Fruit fly (Drosophila melanogaster) whole organism, embryonic: ENCODE results near the gene lgs.
A peak's percentile ranks its signal among the peaks of the same experiment; 100 is the strongest.

Experiments
- ATbp ChIP-seq: fragments of 200-800 bp; sonication (Bioruptor generic); optimal IDR thresholded peaks from 2 replicates; lab custom pipeline; 2017; ENCODE audit warnings: missing biosample characterization, mild to moderate bottlenecking, missing genetic modification characterization, missing genetic modification reagents
- Atf-2 ChIP-seq: fragments of 200-800 bp; sonication (Bioruptor generic); optimal IDR thresholded peaks from 2 replicates; lab custom pipeline; 2016; ENCODE audit warnings: missing biosample characterization, missing genetic modification characterization
- CG10321 ChIP-seq: fragments of 200-800 bp; sonication (Bioruptor generic); IDR thresholded peaks from 2 replicates; pipeline ENCODE4 v1.3.6; 2022; ENCODE audit warnings: missing biosample characterization, missing genetic modification characterization
- CG12071 ChIP-seq: fragments of 200-800 bp; sonication (Bioruptor generic); optimal IDR thresholded peaks from 3 replicates; lab custom pipeline; 2018; ENCODE audit warnings: missing biosample characterization, mild to moderate bottlenecking, missing genetic modification characterization
- CG13287 ChIP-seq: fragments of 200-800 bp; sonication (Bioruptor generic); IDR thresholded peaks from 2 replicates; pipeline ENCODE4 v1.3.6; 2022; ENCODE audit warnings: missing biosample characterization, missing genetic modification characterization; ENCODE audit not compliant: partially characterized antibody
- CG14860 ChIP-seq: fragments of 200-800 bp; sonication (Bioruptor generic); IDR thresholded peaks from 3 replicates; pipeline ENCODE4 v1.3.6; 2022; ENCODE audit warnings: missing biosample characterization, missing genetic modification characterization; ENCODE audit not compliant: partially characterized antibody
- CG1603 ChIP-seq: fragments of 200-800 bp; sonication (Bioruptor generic); optimal IDR thresholded peaks from 2 replicates; lab custom pipeline; 2019; ENCODE audit warnings: missing biosample characterization, mild to moderate bottlenecking, missing genetic modification characterization, moderate library complexity
- CG16813 ChIP-seq: fragments of 200-800 bp; sonication (Bioruptor generic); IDR thresholded peaks from 3 replicates; pipeline ENCODE4 v1.3.6; 2022; ENCODE audit warnings: missing biosample characterization, missing genetic modification characterization; ENCODE audit not compliant: partially characterized antibody
- CG2875 ChIP-seq: fragments of 200-800 bp; sonication (Bioruptor generic); optimal IDR thresholded peaks from 2 replicates; lab custom pipeline; 2017; ENCODE audit warnings: missing biosample characterization, mild to moderate bottlenecking, missing genetic modification characterization, missing genetic modification reagents
- CG2889 ChIP-seq: fragments of 200-800 bp; sonication (Bioruptor generic); IDR thresholded peaks from 3 replicates; pipeline ENCODE4 v1.3.6; 2022; ENCODE audit warnings: missing biosample characterization, missing genetic modification characterization
- CG30020 ChIP-seq: fragments of 200-800 bp; optimal IDR thresholded peaks from 2 replicates; lab custom pipeline; 2019; ENCODE audit warnings: missing biosample characterization, mild to moderate bottlenecking, missing genetic modification characterization, moderate library complexity
- CG30431 ChIP-seq: fragments of 200-800 bp; sonication (Bioruptor generic); optimal IDR thresholded peaks from 2 replicates; lab custom pipeline; 2017; ENCODE audit warnings: missing biosample characterization, missing genetic modification characterization
- CG31365 ChIP-seq: fragments of 200-800 bp; sonication (Bioruptor generic); optimal IDR thresholded peaks from 2 replicates; lab custom pipeline; 2018; ENCODE audit warnings: missing biosample characterization, mild to moderate bottlenecking, missing genetic modification characterization
- CG32772 ChIP-seq: fragments of 200-800 bp; sonication (Bioruptor generic); IDR thresholded peaks from 2 replicates; pipeline ENCODE4 v1.3.6; 2022; ENCODE audit warnings: missing biosample characterization, missing genetic modification characterization
- CG34224 ChIP-seq: fragments of 200-800 bp; sonication (Bioruptor generic); IDR thresholded peaks from 3 replicates; pipeline ENCODE4 v1.3.6; 2022; ENCODE audit warnings: missing biosample characterization, missing genetic modification characterization; ENCODE audit not compliant: partially characterized antibody
- CG3847 ChIP-seq: fragments of 200-800 bp; sonication (Bioruptor generic); IDR thresholded peaks from 2 replicates; pipeline ENCODE4 v1.3.6; 2022; ENCODE audit warnings: missing biosample characterization, missing genetic modification characterization
- CG8478 ChIP-seq: fragments of >200 bp; optimal IDR thresholded peaks from 2 replicates; lab custom pipeline; 2018
- Camta ChIP-seq: fragments of 200-800 bp; sonication (Bioruptor generic); optimal IDR thresholded peaks from 2 replicates; lab custom pipeline; 2016; ENCODE audit warnings: missing biosample characterization, missing genetic modification characterization
- D ChIP-seq, 2 experiments: fragments of 200-800 bp in 1 of 2; fragments of >200 bp in 1 of 2; sonication (Bioruptor generic) in 1 of 2; optimal IDR thresholded peaks; 2 replicates in 1 of 2; 3 replicates in 1 of 2; lab custom pipeline; 2017; ENCODE audit warnings: mild to moderate bottlenecking in 1 of 2, missing biosample characterization in 1 of 2, missing genetic modification characterization in 1 of 2, missing genetic modification reagents in 1 of 2
- Dek ChIP-seq: fragments of 200-800 bp; sonication (Bioruptor generic); optimal IDR thresholded peaks from 3 replicates; lab custom pipeline; 2019; ENCODE audit warnings: missing biosample characterization, mild to moderate bottlenecking, missing genetic modification characterization, moderate library complexity
- Dfd ChIP-seq, 2 experiments: fragments of >200 bp; optimal IDR thresholded peaks; 2 replicates each; lab custom pipeline; 2017; ENCODE audit warnings: missing biosample characterization in 2 of 2, missing genetic modification characterization in 2 of 2
- Doc3 ChIP-seq: fragments of 200-800 bp; sonication (Bioruptor generic); IDR thresholded peaks from 3 replicates; pipeline ENCODE4 v1.3.6; 2022; ENCODE audit warnings: missing biosample characterization, missing genetic modification characterization; ENCODE audit not compliant: partially characterized antibody
- HLH54F ChIP-seq: fragments of 200-800 bp; sonication (Bioruptor generic); optimal IDR thresholded peaks from 3 replicates; lab custom pipeline; 2016; ENCODE audit warnings: missing biosample characterization, missing genetic modification characterization
- Kr ChIP-seq: fragments of 200-800 bp; sonication (Bioruptor generic); optimal IDR thresholded peaks from 2 replicates; lab custom pipeline; 2017; ENCODE audit warnings: missing biosample characterization, mild to moderate bottlenecking, missing genetic modification characterization
- MESR4 ChIP-seq: fragments of 200-800 bp; sonication (Bioruptor generic); optimal IDR thresholded peaks from 2 replicates; lab custom pipeline; 2018; ENCODE audit warnings: missing biosample characterization, mild to moderate bottlenecking, missing genetic modification characterization, moderate library complexity
- Meics ChIP-seq: fragments of 200-800 bp; sonication (Bioruptor generic); optimal IDR thresholded peaks from 2 replicates; lab custom pipeline; 2017; ENCODE audit warnings: missing biosample characterization, mild to moderate bottlenecking, missing genetic modification characterization
- Ptx1 ChIP-seq: fragments of 200-800 bp; sonication (Bioruptor generic); IDR thresholded peaks from 2 replicates; pipeline ENCODE4 v1.3.6; 2022; ENCODE audit warnings: missing biosample characterization, missing genetic modification characterization
- Scr ChIP-seq: fragments of 200-800 bp; sonication (Bioruptor generic); IDR thresholded peaks from 2 replicates; pipeline ENCODE4 v1.3.6; 2022; ENCODE audit warnings: missing biosample characterization, missing genetic modification characterization; ENCODE audit not compliant: partially characterized antibody
- Sox100B ChIP-seq: fragments of 200-800 bp; sonication (Bioruptor generic); optimal IDR thresholded peaks from 3 replicates; lab custom pipeline; 2018; ENCODE audit warnings: missing biosample characterization, mild to moderate bottlenecking, missing genetic modification characterization
- Sry-β ChIP-seq: fragments of 200-800 bp; sonication (Bioruptor generic); optimal IDR thresholded peaks from 2 replicates; lab custom pipeline; 2018; ENCODE audit warnings: missing biosample characterization, mild to moderate bottlenecking, missing genetic modification characterization, moderate library complexity
- Sry-δ ChIP-seq: fragments of 200-800 bp; sonication (Bioruptor generic); optimal IDR thresholded peaks from 2 replicates; lab custom pipeline; 2016; ENCODE audit warnings: missing biosample characterization, missing genetic modification characterization
- Xbp1 ChIP-seq: fragments of 200-800 bp; sonication (Bioruptor generic); optimal IDR thresholded peaks from 3 replicates; lab custom pipeline; 2016; ENCODE audit warnings: missing biosample characterization, mild to moderate bottlenecking, missing genetic modification characterization
- ab ChIP-seq: fragments of 200-800 bp; sonication (Bioruptor generic); optimal IDR thresholded peaks from 2 replicates; lab custom pipeline; 2016; ENCODE audit warnings: missing biosample characterization, missing genetic modification characterization
- amos ChIP-seq: fragments of 200-800 bp; sonication (Bioruptor generic); IDR thresholded peaks from 2 replicates; pipeline ENCODE4 v1.3.6; 2022; ENCODE audit warnings: missing biosample characterization, missing genetic modification characterization; ENCODE audit not compliant: partially characterized antibody
- ara ChIP-seq: fragments of 200-800 bp; sonication (Bioruptor generic); IDR thresholded peaks from 2 replicates; pipeline ENCODE4 v1.3.6; 2022; ENCODE audit warnings: missing biosample characterization, missing genetic modification characterization
- cas ChIP-seq: fragments of 200-800 bp; sonication (Bioruptor generic); IDR thresholded peaks from 2 replicates; pipeline ENCODE4 v1.3.6; 2022; ENCODE audit warnings: missing biosample characterization, missing genetic modification characterization
- croc ChIP-seq: fragments of 200-800 bp; sonication (Bioruptor generic); conservative IDR thresholded peaks from 3 replicates; pipeline ENCODE4 v1.3.6; 2022; ENCODE audit warnings: missing biosample characterization, missing genetic modification characterization
- cwo ChIP-seq: fragments of 200-800 bp; sonication (Bioruptor generic); optimal IDR thresholded peaks from 3 replicates; lab custom pipeline; 2017; ENCODE audit warnings: missing biosample characterization, missing genetic modification characterization, mild to moderate bottlenecking, moderate library complexity, missing genetic modification reagents
- gfzf ChIP-seq: fragments of 200-800 bp; sonication (Bioruptor generic); optimal IDR thresholded peaks from 2 replicates; lab custom pipeline; 2016; ENCODE audit warnings: missing biosample characterization, mild to moderate bottlenecking, missing genetic modification characterization, moderate library complexity
- hbn ChIP-seq: fragments of 200-800 bp; sonication (Bioruptor generic); IDR thresholded peaks from 2 replicates; pipeline ENCODE4 v1.3.6; 2022; ENCODE audit warnings: missing biosample characterization, missing genetic modification characterization; ENCODE audit not compliant: partially characterized antibody
- inv ChIP-seq: fragments of 200-800 bp; sonication (Bioruptor generic); IDR thresholded peaks from 2 replicates; pipeline ENCODE4 v1.3.6; 2022; ENCODE audit warnings: missing biosample characterization, missing genetic modification characterization; ENCODE audit not compliant: partially characterized antibody
- mirr ChIP-seq: fragments of 200-800 bp; sonication (Bioruptor generic); optimal IDR thresholded peaks from 3 replicates; lab custom pipeline; 2018; ENCODE audit warnings: missing biosample characterization, mild to moderate bottlenecking, missing genetic modification characterization
- pzg ChIP-seq: fragments of 200-800 bp; sonication (Bioruptor generic); optimal IDR thresholded peaks from 3 replicates; lab custom pipeline; 2018; ENCODE audit warnings: missing biosample characterization, mild to moderate bottlenecking, missing genetic modification characterization, moderate library complexity
- row ChIP-seq: fragments of 200-800 bp; sonication (Bioruptor generic); IDR thresholded peaks from 3 replicates; pipeline ENCODE4 v1.3.6; 2022; ENCODE audit warnings: missing biosample characterization, missing genetic modification characterization
- sna ChIP-seq: fragments of 200-800 bp; sonication (Bioruptor generic); IDR thresholded peaks from 2 replicates; pipeline ENCODE4 v1.3.6; 2022; ENCODE audit warnings: missing biosample characterization, missing genetic modification characterization; ENCODE audit not compliant: partially characterized antibody
- stwl ChIP-seq: fragments of 200-800 bp; sonication (Bioruptor generic); optimal IDR thresholded peaks from 3 replicates; lab custom pipeline; 2018; ENCODE audit warnings: missing biosample characterization, mild to moderate bottlenecking, missing genetic modification characterization, moderate library complexity
- wek ChIP-seq: fragments of 200-800 bp; sonication (Bioruptor generic); optimal IDR thresholded peaks from 3 replicates; lab custom pipeline; 2018; ENCODE audit warnings: missing biosample characterization, mild to moderate bottlenecking, missing genetic modification characterization, moderate library complexity
- yki ChIP-seq: fragments of >200 bp; optimal IDR thresholded peaks from 3 replicates; lab custom pipeline; 2018

lgs gene

dm6 chr4:482659-483134, 39.0 kb upstream of the lgs start (continued):
- TF ChIP-seq sna (GFP tag; lab: Robert Waterston, UW) (0 out of 2 replicates have a peak, but pooled peaks have one; percentile 18), mirr (no peak), Dek (tag; lab: Kevin White, UChicago) (no peak), Atf-2 (GFP tag; lab: Kevin White, UChicago) (peak; percentile 34), CG2889 (GFP tag; lab: Robert Waterston, UW) (no peak), CG12071 (GFP tag; lab: Kevin White, UChicago) (no peak), gfzf (GFP tag; lab: Kevin White, UChicago) (peak; percentile 30), D (optimal IDR thresholded peaks at IDR 0.05; lab: Kevin White, UChicago) (no peak), D (GFP tag; optimal IDR thresholded peaks at IDR 0.05; lab: Kevin White, UChicago) (no peak), CG2875 (GFP tag; lab: Kevin White, UChicago) (no peak), Sox100B (GFP tag; lab: Kevin White, UChicago) (no peak), cas (GFP tag; lab: Robert Waterston, UW) (no peak), Dfd (GFP tag; optimal IDR thresholded peaks at IDR 0.05; lab: Kevin White, UChicago) (no peak), ara (GFP tag; lab: Robert Waterston, UW) (no peak), Camta (GFP tag; lab: Kevin White, UChicago) (no peak), pzg (GFP tag; lab: Kevin White, UChicago) (peak; percentile 37), HLH54F (GFP tag; lab: Kevin White, UChicago) (no peak), CG8478 (lab: Kevin White, UChicago) (no peak), croc (GFP tag; lab: Robert Waterston, UW) (no peak), Xbp1 (no peak), wek (peak; percentile 99)

DNA sequence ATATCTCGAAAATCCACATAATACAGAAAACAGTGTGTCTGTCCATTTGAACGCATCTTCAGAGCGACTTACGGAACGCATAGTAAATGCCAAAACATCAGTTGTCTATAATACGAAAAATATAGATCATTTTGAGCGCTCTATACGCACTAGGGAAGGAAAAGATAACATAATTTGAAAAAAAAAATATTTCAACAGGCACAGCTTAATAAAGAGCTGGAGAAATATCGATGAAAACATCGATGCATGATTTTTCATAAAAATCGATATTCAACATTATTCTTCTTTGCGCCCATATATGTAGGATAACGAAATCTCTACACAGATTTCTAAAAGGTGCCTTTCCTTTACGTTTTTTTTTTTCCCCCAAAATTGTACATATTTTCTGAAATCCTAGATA, 38.0 kb upstream of the lgs start:
- TF ChIP-seq Kr (GFP tag; lab: Kevin White, UChicago) (no peak), yki (lab: Kevin White, UChicago) (no peak), inv (GFP tag; lab: Robert Waterston, UW) (peak; percentile 47), row (GFP tag; lab: Robert Waterston, UW) (peak; percentile 54), Doc3 (peak; percentile 36; the same call in 1 of the 3 replicates), ATbp (GFP tag; lab: Kevin White, UChicago) (no peak), cwo (GFP tag; lab: Kevin White, UChicago) (no peak), Ptx1 (GFP tag; lab: Robert Waterston, UW) (no peak), Scr (peak; percentile 80), CG13287 (GFP tag; lab: Robert Waterston, UW) (peak; percentile 67), Meics (GFP tag; lab: Kevin White, UChicago) (no peak), Sry-β (GFP tag; lab: Kevin White, UChicago) (no peak), pzg (GFP tag; lab: Kevin White, UChicago) (peak; percentile 11), ab (GFP tag; lab: Kevin White, UChicago) (no peak), CG3847 (GFP tag; lab: Robert Waterston, UW) (no peak), MESR4 (GFP tag; lab: Kevin White, UChicago) (peak; percentile 32), hbn (GFP tag; lab: Robert Waterston, UW) (peak; percentile 40; the same call in 1 of the 2 replicates), CG1603 (tag; lab: Kevin White, UChicago) (peak; percentile 1), CG14860 (GFP tag; lab: Robert Waterston, UW) (peak; percentile 60; the same call in 2 of the 3 replicates), amos (GFP tag; lab: Robert Waterston, UW) (peak; percentile 77; the same call in 1 of the 2 replicates), CG32772 (GFP tag; lab: Robert Waterston, UW) (no peak), CG10321 (GFP tag; lab: Robert Waterston, UW) (no peak), CG16813 (GFP tag; lab: Robert Waterston, UW) (peak; percentile 80), CG34224 (GFP tag; lab: Robert Waterston, UW) (peak; percentile 58), CG31365 (no peak), CG30020 (tag; lab: Kevin White, UChicago) (no peak), CG30431 (GFP tag; lab: Kevin White, UChicago) (no peak), stwl (tag; lab: Kevin White, UChicago) (peak; percentile 32), Sry-δ (GFP tag; lab: Kevin White, UChicago) (peak; percentile 74)
